Fruit fly (Drosophila melanogaster) ovary, adult (tissue): ENCODE results near the gene bocks.

Source experiments
- CG17801 ChIP-seq: fragments of 200-800 bp; optimal IDR thresholded peaks from 2 replicates; lab custom pipeline; 2019; ENCODE audit warnings: missing biosample characterization, mild to moderate bottlenecking, missing genetic modification characterization, moderate library complexity; ENCODE audit not compliant: partially characterized antibody

Gene bocks

dm6 chr3R:9613124-9613523 lies 22.3 kb upstream of the bocks start:
- TF ChIP-seq CG17801 (GFP tag; lab: Kevin White, UChicago), result no peak

dm6 chr3R:9612217-9612616 lies 21.4 kb upstream of the bocks start:
- TF ChIP-seq CG17801 (GFP tag; lab: Kevin White, UChicago), result no peak

DNA sequence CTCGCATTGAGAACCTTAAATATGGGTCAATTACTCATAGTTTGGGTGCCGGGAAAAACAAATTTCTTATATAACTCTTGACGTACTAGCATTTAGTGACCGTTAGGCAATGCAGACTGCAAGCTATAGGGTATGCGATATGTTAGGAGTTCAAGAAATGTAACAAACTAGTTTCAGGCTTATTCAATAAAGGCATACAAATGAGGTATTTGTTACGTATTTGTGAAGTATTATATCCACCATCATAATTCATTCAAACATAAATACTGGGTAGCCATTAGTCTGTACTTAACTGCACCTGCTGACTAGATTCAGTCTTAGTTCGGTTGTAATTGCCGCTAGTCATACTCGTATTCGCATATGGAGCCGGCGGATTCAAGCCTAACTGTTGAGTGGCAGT lies 17.4 kb upstream of the bocks start:
- TF ChIP-seq CG17801 (GFP tag; lab: Kevin White, UChicago), result no peak

DNA sequence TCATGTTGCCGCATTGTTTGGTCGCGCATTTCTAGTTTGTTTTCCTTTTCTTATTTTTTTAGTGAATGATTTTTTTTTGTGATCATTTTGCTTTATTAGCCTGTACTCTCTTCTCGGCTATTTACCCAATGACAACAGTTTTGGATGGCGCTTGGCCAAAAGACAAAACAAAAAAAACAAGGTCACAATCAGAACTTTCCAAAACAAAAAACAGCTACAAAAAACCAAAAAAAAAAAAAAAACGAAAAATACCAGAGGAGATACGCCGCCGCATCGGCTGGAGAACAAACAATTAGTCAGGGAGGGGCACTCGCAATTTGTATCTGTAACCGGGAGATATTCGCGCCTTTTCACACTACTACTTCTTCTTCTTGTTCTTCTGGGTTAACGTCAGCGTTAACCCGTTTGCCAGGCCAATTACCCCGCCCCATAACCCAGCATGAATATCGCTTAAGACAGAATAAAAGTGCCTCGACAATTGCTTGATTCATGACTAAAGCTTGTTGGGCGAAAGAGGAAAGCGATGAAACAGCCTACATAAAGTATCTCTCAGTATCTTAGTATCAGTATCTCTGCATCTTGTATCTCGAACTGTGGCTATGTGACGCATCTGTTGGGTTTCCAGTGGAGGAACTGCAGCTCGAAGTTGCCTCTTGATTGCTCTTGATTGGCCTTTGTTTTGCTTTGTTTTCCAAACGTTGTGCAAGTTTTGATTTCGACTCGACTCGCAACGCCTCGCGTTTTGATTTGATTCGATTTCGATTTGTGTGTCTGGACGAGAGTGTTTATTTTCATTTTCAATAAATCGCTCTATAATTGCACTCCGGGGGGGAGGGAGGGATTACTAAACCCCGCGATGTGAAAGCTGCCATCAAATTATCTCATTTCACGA lies 16.4 kb upstream of the bocks start:
- TF ChIP-seq CG17801 (GFP tag; lab: Kevin White, UChicago), result no peak

dm6 chr3R:9605084-9605483 lies 14.3 kb upstream of the bocks start:
- no peak for TF ChIP-seq CG17801 (GFP tag; lab: Kevin White, UChicago)

DNA sequence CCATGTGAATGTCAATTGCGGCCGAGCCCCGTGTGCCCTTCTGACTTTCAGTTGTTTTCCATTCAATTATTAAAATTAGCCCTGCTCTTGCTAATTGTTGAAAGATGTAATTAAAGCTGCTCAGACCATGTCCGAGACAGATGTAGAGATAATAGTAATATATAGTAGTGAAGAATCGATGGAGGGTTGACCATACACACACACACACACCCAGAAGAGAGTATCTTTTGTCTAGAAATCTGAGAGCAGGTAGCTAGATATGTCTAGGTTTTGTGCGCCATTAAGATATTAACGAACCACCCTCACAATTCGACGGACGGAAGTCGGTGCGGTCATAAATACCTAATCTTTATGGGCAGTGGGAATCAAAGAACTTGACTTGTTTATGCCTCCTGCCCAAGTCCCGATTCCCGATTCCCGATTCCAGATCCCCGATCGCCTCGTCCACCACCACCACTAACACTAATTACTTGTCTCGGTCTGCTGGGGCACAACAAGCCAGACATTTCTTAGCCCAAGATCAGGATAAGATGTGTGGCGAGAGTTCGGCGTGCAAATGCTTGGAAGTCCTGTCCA lies 13.7 kb upstream of the bocks start:
- no peak for TF ChIP-seq CG17801 (GFP tag; lab: Kevin White, UChicago)

DNA sequence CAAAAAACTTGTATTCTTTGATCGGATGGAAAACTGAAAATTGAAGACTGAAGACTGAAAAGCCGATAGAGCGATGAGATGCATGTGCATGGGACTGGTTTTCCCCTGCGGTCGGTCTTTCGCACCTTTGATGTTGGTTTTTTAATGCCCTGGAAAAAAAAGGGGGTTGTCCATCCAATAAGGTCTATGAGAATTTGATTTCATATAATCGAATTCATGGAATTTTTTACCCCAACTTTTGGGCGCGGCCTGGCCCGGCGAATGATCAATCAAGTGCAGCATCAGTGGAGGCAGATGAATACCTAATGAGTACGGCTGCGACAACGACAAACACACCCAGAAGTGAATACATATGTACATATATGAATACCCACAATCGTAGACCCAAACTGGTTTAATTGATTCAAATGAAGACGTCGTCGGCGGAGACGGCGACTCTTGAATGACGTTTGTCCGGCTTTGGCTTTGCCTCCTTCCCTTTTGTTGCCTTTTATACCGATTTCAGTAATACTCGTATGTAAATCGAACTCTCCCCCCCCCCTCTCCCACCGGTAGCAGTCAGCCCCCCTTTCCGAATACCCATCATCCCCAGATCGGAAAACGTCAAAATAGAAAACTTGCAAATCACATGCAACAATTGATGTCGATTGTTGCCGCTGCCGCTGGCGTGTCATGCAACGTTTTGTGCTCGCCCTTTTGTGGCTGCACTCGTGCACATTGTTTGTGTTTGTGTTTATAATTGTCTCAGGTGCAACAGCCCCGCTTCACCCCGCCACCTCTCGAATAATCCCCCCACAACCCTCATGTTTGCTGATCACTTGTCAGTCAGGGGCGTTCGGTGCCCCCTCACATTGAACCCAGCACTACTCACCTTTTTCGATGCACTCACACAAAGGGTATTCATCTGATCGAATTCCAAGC lies 12.5 kb upstream of the bocks start:
- TF ChIP-seq CG17801 (GFP tag; lab: Kevin White, UChicago), result no peak

DNA sequence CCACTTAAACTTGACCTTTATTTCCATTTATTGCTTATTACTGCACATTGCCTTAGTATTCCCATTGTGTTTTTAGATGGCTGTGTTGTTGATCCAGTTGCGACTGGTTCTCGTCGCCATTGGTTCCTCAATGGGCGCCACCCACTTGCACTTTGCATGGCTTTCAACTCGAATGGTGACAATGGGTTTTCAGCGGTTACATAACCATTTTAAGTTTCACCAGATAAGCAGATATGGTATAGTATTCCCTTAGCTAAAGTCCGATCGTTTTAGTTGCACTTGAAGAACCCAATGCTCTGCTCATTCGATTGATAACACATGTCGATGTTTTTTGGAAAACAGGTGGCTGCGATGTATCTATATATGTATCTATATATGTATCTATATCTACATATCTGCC lies 11.1 kb upstream of the bocks start:
- peak; percentile 40 for TF ChIP-seq CG17801 (GFP tag; lab: Kevin White, UChicago)

DNA sequence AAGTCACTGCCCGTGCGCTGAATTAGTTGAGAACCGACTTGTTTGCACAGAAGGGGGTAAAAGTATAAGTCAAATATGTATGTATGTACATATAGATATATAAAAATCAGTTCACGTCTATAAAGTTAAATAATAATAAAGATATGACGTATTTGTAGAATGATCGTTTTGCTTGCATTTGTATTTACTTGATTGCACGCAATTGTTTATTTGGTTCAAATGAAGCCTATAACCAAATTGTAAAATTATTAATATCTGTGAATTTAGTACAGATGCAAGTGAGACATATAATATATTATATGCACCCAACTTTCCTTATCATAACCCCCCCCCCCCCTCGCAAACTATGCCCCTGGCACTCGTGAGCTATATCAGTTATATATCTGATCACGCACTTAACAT lies 9.8 kb upstream of the bocks start:
- TF ChIP-seq CG17801 (GFP tag; lab: Kevin White, UChicago), result peak; percentile 74

DNA sequence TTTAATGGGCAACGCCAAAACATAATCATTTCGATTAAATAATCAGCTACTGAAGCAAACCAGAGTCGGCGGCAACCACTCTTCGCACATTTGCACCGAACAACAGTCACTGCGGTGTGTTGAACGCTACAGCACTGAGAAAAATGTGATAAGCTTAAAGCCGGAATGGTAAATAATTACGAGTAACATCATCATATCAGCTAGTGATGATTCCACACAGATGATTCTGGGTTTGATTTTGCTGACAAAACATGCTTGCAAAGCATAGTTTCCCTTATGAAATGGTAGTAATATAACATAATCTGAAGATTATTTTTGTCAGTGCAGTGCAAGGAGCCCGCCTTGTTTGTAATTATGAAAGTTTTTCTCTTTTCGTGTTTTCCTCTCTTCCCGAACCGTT lies 7.3 kb upstream of the bocks start:
- no peak for TF ChIP-seq CG17801 (GFP tag; lab: Kevin White, UChicago)

- no peak for TF ChIP-seq CG17801 (GFP tag; lab: Kevin White, UChicago)
Measured at dm6 chr3R:9596615-9597014, 5.8 kb upstream of the bocks start.

dm6 chr3R:9595681-9596357 lies 5.0 kb upstream of the bocks start:
- TF ChIP-seq CG17801 (GFP tag; lab: Kevin White, UChicago), result no peak

DNA sequence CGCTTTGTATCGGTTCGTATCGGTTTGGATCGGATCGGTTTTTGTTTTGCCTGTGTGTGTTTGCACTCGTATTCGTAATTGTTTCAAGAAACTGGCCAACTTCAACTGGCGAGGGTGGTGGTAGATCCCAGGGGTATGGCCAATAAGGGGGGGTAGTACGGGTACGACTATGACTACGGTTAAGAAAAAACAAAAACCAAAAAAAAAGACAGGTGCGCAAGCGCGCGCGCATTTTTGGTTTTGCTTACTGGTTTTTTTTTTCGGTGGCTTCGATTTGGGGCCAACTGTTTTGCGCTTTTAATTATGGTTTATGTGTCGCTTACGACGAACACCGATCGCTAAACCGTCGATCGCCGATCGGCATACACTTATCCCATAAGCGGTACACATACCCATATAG lies 4.0 kb upstream of the bocks start:
- TF ChIP-seq CG17801 (GFP tag; lab: Kevin White, UChicago), result no peak

dm6 chr3R:9594251-9594581 lies 3.4 kb upstream of the bocks start:
- TF ChIP-seq CG17801 (GFP tag; lab: Kevin White, UChicago), result no peak
